Worm (Caenorhabditis elegans): ENCODE results near the gene F10C5.3.

- TF ChIP-seq elt-2 (tag; optimal IDR thresholded peaks at IDR 0.05) = no peak
- TF ChIP-seq nhr-77 (tag; optimal IDR thresholded peaks at IDR 0.05) = no peak
- no peak for TF ChIP-seq lin-15B (tag; optimal IDR thresholded peaks at IDR 0.05)
- TF ChIP-seq ama-1 (optimal IDR thresholded peaks at IDR 0.05) = no peak
- TF ChIP-seq pha-4 (tag; optimal IDR thresholded peaks at IDR 0.05) = no peak
- TF ChIP-seq mdl-1 (tag; optimal IDR thresholded peaks at IDR 0.05) = no peak
- TF ChIP-seq nhr-28 (tag; optimal IDR thresholded peaks at IDR 0.05) = no peak
- TF ChIP-seq nfya-1 (tag; optimal IDR thresholded peaks at IDR 0.05; ENCODE audit: insufficient read depth) = no peak
Measured at ce11 chrIII:475154-475553, 8.5 kb upstream of the F10C5.3 start, which contains the start of gene mat-3.
